Worm (Caenorhabditis elegans): ENCODE measurements around the gene T02G5.7.

ce11 chrII:7060202-7060601 is 15.2 kb upstream of the T02G5.7 start:
- TF ChIP-seq skn-1 (tag; optimal IDR thresholded peaks at IDR 0.05) (no peak), ceh-63 (GFP tag; optimal IDR thresholded peaks at IDR 0.05) (no peak)

Measured in whole organism, L1 larva.